Worm (Caenorhabditis elegans) whole organism, young adult: ENCODE results near the gene R03G8.1.
"Not testable (repeated sequence)": the region's sequence is repeated elsewhere in the genome, so short reads cannot be mapped to it uniquely, and the experiment has no call there.

Source experiments
- C06A6.2 ChIP-seq: fragments of 200-800 bp; sonication (Bioruptor generic); conservative IDR thresholded peaks from 2 replicates; pipeline ENCODE4 v1.3.6; 2022; ENCODE audit warnings: missing genetic modification characterization, missing compliant biosample characterization
- C17E4.6 ChIP-seq: fragments of 200-800 bp; sonication (Bioruptor generic); IDR thresholded peaks from 2 replicates; pipeline ENCODE4 v1.3.6; 2022; ENCODE audit warnings: missing genetic modification reagents, missing genetic modification characterization, missing compliant biosample characterization
- F37B4.10 ChIP-seq: fragments of 200-800 bp; sonication (Bioruptor generic); IDR thresholded peaks from 2 replicates; pipeline ENCODE4 v1.3.6; 2022; ENCODE audit warnings: missing genetic modification characterization, missing compliant biosample characterization
- F49E8.2 ChIP-seq: sonication (generic microtip); optimal IDR thresholded peaks from 3 replicates; lab custom pipeline; 2017; ENCODE audit warnings: missing genetic modification characterization, mild to moderate bottlenecking, missing compliant biosample characterization, antibody characterized with exemption, moderate library complexity; ENCODE audit not compliant: insufficient read depth
- F52B5.7 ChIP-seq: sonication (generic microtip); optimal IDR thresholded peaks from 2 replicates; lab custom pipeline; 2016; ENCODE audit warnings: mild to moderate bottlenecking, missing genetic modification characterization, missing compliant biosample characterization
- K11D2.4 ChIP-seq: fragments of 200-800 bp; sonication (Bioruptor generic); IDR thresholded peaks from 2 replicates; pipeline ENCODE4 v1.3.6; 2022; ENCODE audit warnings: missing genetic modification reagents, missing genetic modification characterization, missing compliant biosample characterization
- T26A5.8 ChIP-seq: sonication (generic microtip); optimal IDR thresholded peaks from 2 replicates; lab custom pipeline; 2016; ENCODE audit warnings: missing genetic modification characterization, missing compliant biosample characterization
- Y53G8AR.9 ChIP-seq: fragments of 200-800 bp; sonication (Bioruptor generic); conservative IDR thresholded peaks from 2 replicates; pipeline ENCODE4 v1.3.6; 2022; ENCODE audit warnings: missing genetic modification reagents, missing genetic modification characterization, missing compliant biosample characterization
- Y56A3A.18 ChIP-seq: fragments of 200-800 bp; sonication (Bioruptor generic); IDR thresholded peaks from 2 replicates; pipeline ENCODE4 v1.3.6; 2022; ENCODE audit warnings: missing genetic modification reagents, missing genetic modification characterization, missing compliant biosample characterization
- Y79H2A.3 ChIP-seq: fragments of 200-800 bp; sonication (Bioruptor generic); conservative IDR thresholded peaks from 2 replicates; pipeline ENCODE4 v1.3.6; 2022; ENCODE audit warnings: missing genetic modification reagents, missing genetic modification characterization, missing compliant biosample characterization
- ama-1 ChIP-seq, 3 experiments: fragments of 150-350 bp in 1 of 3; sonication (generic microtip) in 2 of 3; optimal IDR thresholded peaks; 2 replicates each; lab custom pipeline; 2014 to 2018; ENCODE audit warnings: missing biosample characterization in 2 of 3, missing genetic modification characterization in 2 of 3, missing genetic modification reagents in 2 of 3
- atf-7 ChIP-seq: sonication (generic microtip); optimal IDR thresholded peaks from 2 replicates; lab custom pipeline; 2017; ENCODE audit warnings: mild to moderate bottlenecking, missing genetic modification characterization, missing compliant biosample characterization
- attf-5 ChIP-seq: fragments of 200-800 bp; sonication (Bioruptor generic); optimal IDR thresholded peaks from 2 replicates; lab custom pipeline; 2018; ENCODE audit warnings: mild to moderate bottlenecking, missing genetic modification characterization, missing compliant biosample characterization
- attf-6 ChIP-seq: fragments of 200-800 bp; sonication (Bioruptor generic); IDR thresholded peaks from 2 replicates; pipeline ENCODE4 v1.3.6; 2022; ENCODE audit warnings: missing genetic modification reagents, missing genetic modification characterization, missing compliant biosample characterization
- bed-1 ChIP-seq: fragments of 200-800 bp; sonication (Bioruptor generic); IDR thresholded peaks from 2 replicates; pipeline ENCODE4 v1.3.6; 2022; ENCODE audit warnings: missing genetic modification reagents, missing genetic modification characterization, missing compliant biosample characterization
- ceh-27 ChIP-seq: fragments of 200-800 bp; sonication (Bioruptor generic); optimal IDR thresholded peaks from 2 replicates; lab custom pipeline; 2018; ENCODE audit warnings: mild to moderate bottlenecking, missing genetic modification characterization, moderate library complexity, missing compliant biosample characterization
- ceh-79 ChIP-seq: sonication (generic microtip); optimal IDR thresholded peaks from 2 replicates; lab custom pipeline; 2017; ENCODE audit warnings: mild to moderate bottlenecking, missing genetic modification characterization, missing compliant biosample characterization
- ceh-91 ChIP-seq: fragments of 200-800 bp; sonication (Bioruptor generic); IDR thresholded peaks from 2 replicates; pipeline ENCODE4 v1.3.6; 2022; ENCODE audit warnings: missing genetic modification reagents, missing genetic modification characterization, missing compliant biosample characterization
- chd-7 ChIP-seq: sonication (generic microtip); optimal IDR thresholded peaks from 2 replicates; lab custom pipeline; 2016; ENCODE audit warnings: mild to moderate bottlenecking, missing genetic modification characterization, moderate library complexity, missing compliant biosample characterization
- dox-1 ChIP-seq: fragments of 200-800 bp; sonication (Bioruptor generic); IDR thresholded peaks from 2 replicates; pipeline ENCODE4 v1.3.6; 2022; ENCODE audit warnings: missing genetic modification reagents, missing genetic modification characterization, missing compliant biosample characterization
- egrh-3 ChIP-seq: fragments of 200-800 bp; sonication (Bioruptor generic); IDR thresholded peaks from 2 replicates; pipeline ENCODE4 v1.3.6; 2022; ENCODE audit warnings: missing genetic modification reagents, missing genetic modification characterization, missing compliant biosample characterization
- fkh-3 ChIP-seq: sonication (generic microtip); optimal IDR thresholded peaks from 2 replicates; lab custom pipeline; 2016; ENCODE audit warnings: mild to moderate bottlenecking, missing genetic modification characterization, missing compliant biosample characterization
- hlh-26 ChIP-seq: fragments of 200-800 bp; sonication (Bioruptor generic); conservative IDR thresholded peaks from 2 replicates; pipeline ENCODE4 v1.3.6; 2022; ENCODE audit warnings: missing genetic modification reagents, missing genetic modification characterization, missing compliant biosample characterization
- hmg-1.2 ChIP-seq: fragments of 200-800 bp; sonication (Bioruptor generic); IDR thresholded peaks from 2 replicates; pipeline ENCODE4 v1.3.6; 2022; ENCODE audit warnings: missing genetic modification reagents, missing genetic modification characterization, missing compliant biosample characterization
- hrde-1 ChIP-seq: sonication (generic microtip); optimal IDR thresholded peaks from 2 replicates; lab custom pipeline; 2016; ENCODE audit warnings: missing genetic modification characterization, mild to moderate bottlenecking, missing compliant biosample characterization, moderate library complexity, missing genotype, missing genetic modification reagents, borderline replicate concordance
- let-607 ChIP-seq, 2 experiments: fragments of 200-800 bp in 1 of 2; sonication (Bioruptor generic) in 1 of 2; sonication (generic microtip) in 1 of 2; optimal IDR thresholded peaks; 2 replicates each; lab custom pipeline; 2016 to 2018; ENCODE audit warnings: mild to moderate bottlenecking in 2 of 2, missing compliant biosample characterization in 2 of 2, missing genetic modification characterization in 2 of 2, moderate library complexity in 2 of 2, missing genotype in 1 of 2
- lin-35 ChIP-seq, 3 experiments: fragments of 150-350 bp in 2 of 3; sonication (generic microtip) in 1 of 3; optimal IDR thresholded peaks; 2 replicates each; lab custom pipeline; 2014 to 2018; ENCODE audit warnings: missing biosample characterization in 3 of 3, missing genetic modification characterization in 3 of 3, missing genetic modification reagents in 3 of 3
- lin-40 ChIP-seq: sonication (generic microtip); optimal IDR thresholded peaks from 2 replicates; lab custom pipeline; 2016; ENCODE audit warnings: missing genetic modification characterization, mild to moderate bottlenecking, missing compliant biosample characterization, missing genotype, missing genetic modification reagents
- lin-54 ChIP-seq: fragments of 200-800 bp; sonication (Bioruptor generic); optimal IDR thresholded peaks from 2 replicates; lab custom pipeline; 2018; ENCODE audit warnings: mild to moderate bottlenecking, missing genetic modification characterization, missing compliant biosample characterization
- lir-1 ChIP-seq: fragments of 200-800 bp; sonication (Bioruptor generic); conservative IDR thresholded peaks from 2 replicates; pipeline ENCODE4 v1.3.6; 2022; ENCODE audit warnings: missing genetic modification reagents, missing genetic modification characterization, missing compliant biosample characterization
- lsy-27 ChIP-seq: sonication (generic microtip); optimal IDR thresholded peaks from 2 replicates; lab custom pipeline; 2017; ENCODE audit warnings: missing genetic modification characterization, mild to moderate bottlenecking, missing compliant biosample characterization, antibody characterized with exemption, missing genotype, borderline replicate concordance; ENCODE audit not compliant: insufficient read depth
- madf-3 ChIP-seq: fragments of 200-800 bp; sonication (Bioruptor generic); IDR thresholded peaks from 2 replicates; pipeline ENCODE4 v1.3.6; 2022; ENCODE audit warnings: missing genetic modification reagents, missing genetic modification characterization, missing compliant biosample characterization
- mes-4 ChIP-seq: sonication (generic microtip); optimal IDR thresholded peaks from 2 replicates; lab custom pipeline; 2016; ENCODE audit warnings: missing genotype, missing genetic modification characterization, missing compliant biosample characterization
- mxl-1 ChIP-seq: sonication (generic microtip); optimal IDR thresholded peaks from 2 replicates; lab custom pipeline; 2016; ENCODE audit warnings: missing genetic modification characterization, missing compliant biosample characterization
- nhr-120 ChIP-seq: fragments of 200-800 bp; sonication (Bioruptor generic); IDR thresholded peaks from 2 replicates; pipeline ENCODE4 v1.3.6; 2022; ENCODE audit warnings: missing genetic modification characterization, missing compliant biosample characterization
- nhr-27 ChIP-seq: fragments of 200-800 bp; sonication (Bioruptor generic); optimal IDR thresholded peaks from 2 replicates; lab custom pipeline; 2018; ENCODE audit warnings: mild to moderate bottlenecking, missing genetic modification characterization, moderate library complexity, missing compliant biosample characterization
- nhr-80 ChIP-seq: sonication (generic microtip); optimal IDR thresholded peaks from 2 replicates; lab custom pipeline; 2016; ENCODE audit warnings: missing genetic modification characterization, missing compliant biosample characterization
- nhr-90 ChIP-seq: sonication (generic microtip); optimal IDR thresholded peaks from 2 replicates; lab custom pipeline; 2016; ENCODE audit warnings: missing genotype, mild to moderate bottlenecking, missing genetic modification characterization, missing compliant biosample characterization
- repo-1 ChIP-seq: sonication (generic microtip); optimal IDR thresholded peaks from 2 replicates; lab custom pipeline; 2017; ENCODE audit warnings: mild to moderate bottlenecking, missing genetic modification characterization, missing compliant biosample characterization
- rpc-1 ChIP-seq, 2 experiments: fragments of 150-350 bp in 1 of 2; sonication (generic microtip) in 1 of 2; optimal IDR thresholded peaks; 2 replicates each; lab custom pipeline; 2014 to 2018; ENCODE audit warnings: missing biosample characterization in 1 of 2, missing genetic modification characterization in 1 of 2, missing genetic modification reagents in 1 of 2, missing genotype in 1 of 2
- snpc-1.3 ChIP-seq: sonication (generic microtip); optimal IDR thresholded peaks from 2 replicates; lab custom pipeline; 2017; ENCODE audit warnings: missing genetic modification characterization, mild to moderate bottlenecking, missing compliant biosample characterization, antibody characterized with exemption, moderate library complexity, missing genotype, missing genetic modification reagents; ENCODE audit not compliant: insufficient read depth
- snpc-3.4 ChIP-seq: sonication (generic microtip); optimal IDR thresholded peaks from 2 replicates; lab custom pipeline; 2017; ENCODE audit warnings: missing genetic modification characterization, mild to moderate bottlenecking, missing compliant biosample characterization, antibody characterized with exemption, moderate library complexity, missing genotype, missing genetic modification reagents
- unc-130 ChIP-seq: sonication (generic microtip); optimal IDR thresholded peaks from 2 replicates; lab custom pipeline; 2016; ENCODE audit warnings: missing genetic modification reagents, missing genetic modification characterization, missing compliant biosample characterization
- ztf-22 ChIP-seq: fragments of 200-800 bp; sonication (Bioruptor generic); optimal IDR thresholded peaks from 2 replicates; lab custom pipeline; 2018; ENCODE audit warnings: mild to moderate bottlenecking, missing genetic modification characterization, moderate library complexity, missing compliant biosample characterization
- ztf-3 ChIP-seq: fragments of 200-800 bp; sonication (Bioruptor generic); optimal IDR thresholded peaks from 2 replicates; lab custom pipeline; 2018; ENCODE audit warnings: mild to moderate bottlenecking, missing genetic modification characterization, missing compliant biosample characterization
- ztf-6 ChIP-seq: fragments of 200-800 bp; sonication (Bioruptor generic); IDR thresholded peaks from 2 replicates; pipeline ENCODE4 v1.3.6; 2022; ENCODE audit warnings: missing genetic modification reagents, missing genetic modification characterization, missing compliant biosample characterization

R03G8.1 gene

DNA sequence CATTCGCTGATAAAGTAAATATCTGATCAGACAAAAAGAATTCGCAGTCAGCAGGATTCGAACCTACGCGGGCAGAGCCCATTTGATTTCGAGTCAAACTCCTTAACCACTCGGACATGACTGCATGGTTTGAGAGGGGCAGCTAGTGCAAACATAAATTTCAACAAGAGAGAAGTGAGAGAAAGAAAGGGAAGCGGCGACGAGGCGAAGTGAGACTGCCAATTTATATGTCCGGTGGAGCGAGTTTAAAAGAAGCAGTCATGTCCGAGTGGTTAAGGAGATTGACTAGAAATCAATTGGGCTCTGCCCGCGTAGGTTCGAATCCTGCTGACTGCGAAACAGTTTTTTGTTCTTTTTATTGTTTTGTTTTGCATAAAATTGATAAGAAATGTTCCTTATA lies 38.0 kb upstream of the R03G8.1 start (continued):
- peak; percentile 71 for TF ChIP-seq lin-54 (GFP tag; lab: Kevin White, UChicago)
- TF ChIP-seq hrde-1 = peak; percentile 82
- peak; percentile 90 for TF ChIP-seq Y53G8AR.9
- TF ChIP-seq nhr-120 (GFP tag; lab: Robert Waterston, UW) = 0 out of 2 replicates have a peak, but pooled peaks have one; percentile 74
- peak; percentile 95 for TF ChIP-seq lin-40 (tag; lab: Kevin White, UChicago)
- peak; percentile 96 for TF ChIP-seq dox-1
- TF ChIP-seq nhr-90 (tag; lab: Kevin White, UChicago) = peak; percentile 91
- TF ChIP-seq nhr-27 = peak; percentile 85
- peak in 1 of 3 experiments; percentile 72 for TF ChIP-seq lin-35 (GFP tag; optimal IDR thresholded peaks at IDR 0.05; lab: Kevin White, UChicago)
- TF ChIP-seq ceh-79 (tag; lab: Kevin White, UChicago) = peak; percentile 54
- peak; percentile 66 for TF ChIP-seq F49E8.2 (tag; lab: Kevin White, UChicago)
- TF ChIP-seq repo-1 = peak; percentile 93
- TF ChIP-seq fkh-3 (tag; lab: Kevin White, UChicago) = peak; percentile 84
- TF ChIP-seq ztf-22 (GFP tag; lab: Kevin White, UChicago) = peak; percentile 46
- TF ChIP-seq snpc-3.4 (tag; lab: Kevin White, UChicago) = peak; percentile 90
- peak; percentile 87 for TF ChIP-seq ceh-27 (GFP tag; lab: Kevin White, UChicago)
- peak; percentile 88 for TF ChIP-seq K11D2.4 (GFP tag; lab: Robert Waterston, UW)
- peak; percentile 91 for TF ChIP-seq chd-7 (tag; lab: Kevin White, UChicago)
- TF ChIP-seq unc-130 (GFP tag; lab: Kevin White, UChicago) = peak; percentile 55
- peak; percentile 94 for TF ChIP-seq Y56A3A.18 (GFP tag; lab: Robert Waterston, UW)
- peak; percentile 95 for TF ChIP-seq F52B5.7
- TF ChIP-seq bed-1 (GFP tag; lab: Robert Waterston, UW) = peak; percentile 82; the same call in 1 of the 2 replicates
- TF ChIP-seq snpc-1.3 (tag; lab: Kevin White, UChicago) = peak; percentile 84
- TF ChIP-seq F37B4.10 (GFP tag; lab: Robert Waterston, UW) = 0 out of 2 replicates have a peak, but pooled peaks have one; percentile 73
- peak; percentile 74 for TF ChIP-seq atf-7 (tag; lab: Kevin White, UChicago)
- TF ChIP-seq attf-6 (GFP tag; lab: Robert Waterston, UW) = peak; percentile 81
- peak; percentile 86 for TF ChIP-seq lsy-27
- TF ChIP-seq mes-4 (tag; lab: Kevin White, UChicago) = peak; percentile 48
- peak; percentile 83 for TF ChIP-seq mxl-1 (tag; lab: Kevin White, UChicago)
- peak; percentile 66 to 70 for TF ChIP-seq let-607 (tag; optimal IDR thresholded peaks at IDR 0.05; lab: Kevin White, UChicago)
- TF ChIP-seq hlh-26 (GFP tag; lab: Robert Waterston, UW) = 0 out of 2 replicates have a peak, but pooled peaks have one; percentile 51
- 0 out of 2 replicates have a peak, but pooled peaks have one; percentile 62 for TF ChIP-seq madf-3 (GFP tag; lab: Robert Waterston, UW)
- TF ChIP-seq T26A5.8 (tag; lab: Kevin White, UChicago) = peak; percentile 91
- peak; percentile 9 for TF ChIP-seq ztf-3 (GFP tag; lab: Kevin White, UChicago)
- TF ChIP-seq lir-1 (GFP tag; lab: Robert Waterston, UW) = peak; percentile 51
- peak; percentile 37 for TF ChIP-seq nhr-80 (tag; lab: Kevin White, UChicago)
- TF ChIP-seq Y79H2A.3 (GFP tag; lab: Robert Waterston, UW) = peak; percentile 79
- TF ChIP-seq rpc-1 (optimal IDR thresholded peaks at IDR 0.05; lab: Kevin White, UChicago) = peak; percentile 99
- peak; percentile 95 for TF ChIP-seq rpc-1 (tag; optimal IDR thresholded peaks at IDR 0.05; lab: Kevin White, UChicago)
- TF ChIP-seq C06A6.2 (GFP tag; lab: Robert Waterston, UW) = peak; percentile 74
- TF ChIP-seq egrh-3 (GFP tag; lab: Robert Waterston, UW) = peak; percentile 72
- peak; percentile 9; the same call in 1 of the 2 replicates for TF ChIP-seq ztf-6
- TF ChIP-seq C17E4.6 (GFP tag; lab: Robert Waterston, UW) = peak; percentile 55; the same call in 1 of the 2 replicates
- TF ChIP-seq attf-5 (GFP tag; lab: Kevin White, UChicago) = peak; percentile 70
- not testable (repeated sequence) for TF ChIP-seq ama-1 (optimal IDR thresholded peaks at IDR 0.05; lab: Kevin White, UChicago)
- TF ChIP-seq ama-1 (GFP tag; optimal IDR thresholded peaks at IDR 0.05; lab: Kevin White, UChicago) = peak; percentile 78 to 89
- peak; percentile 96 for TF ChIP-seq hmg-1.2 (GFP tag; lab: Robert Waterston, UW)
- TF ChIP-seq ceh-91 (GFP tag; lab: Robert Waterston, UW) = 0 out of 2 replicates have a peak, but pooled peaks have one; percentile 24
